Fruit fly (Drosophila melanogaster): ENCODE measurements around the gene Cog4.

Cog4 gene

DNA sequence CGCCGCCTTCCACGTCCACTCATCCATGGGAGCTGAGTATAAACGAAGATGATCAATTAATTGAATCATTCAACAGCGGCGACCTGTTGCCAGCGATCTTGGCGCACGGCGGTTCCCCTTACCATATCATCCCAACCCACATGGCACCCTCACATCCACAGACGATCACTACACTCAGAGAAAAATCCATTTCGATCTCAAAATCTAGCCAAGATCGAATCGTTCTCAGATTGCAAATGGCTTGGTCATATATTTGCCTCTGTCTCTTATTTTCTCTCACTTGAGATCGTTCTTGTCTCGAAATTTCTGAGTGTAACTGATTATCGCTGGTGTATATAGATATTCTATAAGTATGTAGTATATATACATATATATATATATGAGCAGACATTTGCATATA lies 20.0 kb downstream of the Cog4 start (continued):
- TF ChIP-seq chinmo (GFP tag; IDR thresholded peaks at IDR 0.05; ENCODE audit: partially characterized antibody): no peak
- TF ChIP-seq CG17186 (GFP tag; optimal IDR thresholded peaks at IDR 0.05): no peak
- TF ChIP-seq D19B (GFP tag; optimal IDR thresholded peaks at IDR 0.05): peak; percentile 12
- no peak for TF ChIP-seq CrebB (tag; optimal IDR thresholded peaks at IDR 0.05)
- TF ChIP-seq pnt (GFP tag; optimal IDR thresholded peaks at IDR 0.05): peak; percentile 16
- no peak for TF ChIP-seq CG13287 (GFP tag; IDR thresholded peaks at IDR 0.05; ENCODE audit: partially characterized antibody)
- TF ChIP-seq CG8281 (tag; optimal IDR thresholded peaks at IDR 0.05): peak; percentile 3
- TF ChIP-seq slou (GFP tag; optimal IDR thresholded peaks at IDR 0.05): no peak
- no peak for TF ChIP-seq CG3838 (GFP tag; optimal IDR thresholded peaks at IDR 0.05)
- peak; percentile 63 for TF ChIP-seq CoRest (tag; optimal IDR thresholded peaks at IDR 0.05)
- TF ChIP-seq CG17328 (GFP tag; IDR thresholded peaks at IDR 0.05): no peak
- peak; percentile 4 for TF ChIP-seq exex (tag; optimal IDR thresholded peaks at IDR 0.05)
- TF ChIP-seq Hr78 (GFP tag; optimal IDR thresholded peaks at IDR 0.05): peak in 1 of 2 experiments; percentile 4
- no peak for TF ChIP-seq dmrt11E (tag; optimal IDR thresholded peaks at IDR 0.05)
- no peak for TF ChIP-seq NC2β (GFP tag; optimal IDR thresholded peaks at IDR 0.05)
- no peak for TF ChIP-seq NC2α (GFP tag; optimal IDR thresholded peaks at IDR 0.05)
- TF ChIP-seq BtbVII (GFP tag; optimal IDR thresholded peaks at IDR 0.05): peak; percentile 18
- TF ChIP-seq CG7839 (tag; optimal IDR thresholded peaks at IDR 0.05): peak; percentile 68
- TF ChIP-seq CG32772 (GFP tag; IDR thresholded peaks at IDR 0.05): peak; percentile 51; the same call in 1 of the 2 replicates
- peak; percentile 45 for TF ChIP-seq caup (GFP tag; optimal IDR thresholded peaks at IDR 0.05; ENCODE audit: severe bottlenecking)
- TF ChIP-seq CG8359 (GFP tag; optimal IDR thresholded peaks at IDR 0.05; ENCODE audit: borderline replicate concordance): no peak
- TF ChIP-seq CG10274 (GFP tag; optimal IDR thresholded peaks at IDR 0.05): no peak
- TF ChIP-seq CG10654 (GFP tag; optimal IDR thresholded peaks at IDR 0.05): peak; percentile 28
- TF ChIP-seq CG15011 (GFP tag; optimal IDR thresholded peaks at IDR 0.05): no peak
- TF ChIP-seq HLHmδ (GFP tag; optimal IDR thresholded peaks at IDR 0.05): no peak
- no peak for TF ChIP-seq Kr (GFP tag; optimal IDR thresholded peaks at IDR 0.05)
- peak; percentile 63 for TF ChIP-seq CG12391 (tag; optimal IDR thresholded peaks at IDR 0.05)
- no peak for TF ChIP-seq CG10321 (GFP tag; IDR thresholded peaks at IDR 0.05)
- no peak for TF ChIP-seq Dip2 (GFP tag; IDR thresholded peaks at IDR 0.05)
- peak; percentile 23 for TF ChIP-seq Sox100B (GFP tag; optimal IDR thresholded peaks at IDR 0.05)
- peak; percentile 20; the same call in 1 of the 3 replicates for TF ChIP-seq CG7357 (GFP tag; IDR thresholded peaks at IDR 0.05)
- no peak for TF ChIP-seq Tbp (GFP tag; optimal IDR thresholded peaks at IDR 0.05)
- TF ChIP-seq dati (GFP tag; IDR thresholded peaks at IDR 0.05): peak; percentile 56; the same call in 1 of the 2 replicates
- peak; percentile 18 for TF ChIP-seq her (GFP tag; optimal IDR thresholded peaks at IDR 0.05)
- no peak for TF ChIP-seq lola (GFP tag; optimal IDR thresholded peaks at IDR 0.05)
- no peak for TF ChIP-seq CG31388 (GFP tag; optimal IDR thresholded peaks at IDR 0.05)
- peak; percentile 62; the same call in 1 of the 2 replicates for TF ChIP-seq CG7372 (GFP tag; IDR thresholded peaks at IDR 0.05)
- no peak for TF ChIP-seq bigmax (GFP tag; optimal IDR thresholded peaks at IDR 0.05)
- peak; percentile 63 for TF ChIP-seq sens (GFP tag)
- TF ChIP-seq CG34422 (GFP tag; IDR thresholded peaks at IDR 0.05): peak; percentile 73; the same call in 2 of the 3 replicates
- no peak for TF ChIP-seq en (GFP tag; optimal IDR thresholded peaks at IDR 0.05)
- TF ChIP-seq MBD-R2 (GFP tag; IDR thresholded peaks at IDR 0.05): no peak
- TF ChIP-seq usp (GFP tag; optimal IDR thresholded peaks at IDR 0.05): no peak
- TF ChIP-seq zf30C (GFP tag; optimal IDR thresholded peaks at IDR 0.05): peak; percentile 57
- TF ChIP-seq pan (optimal IDR thresholded peaks at IDR 0.05): no peak
- TF ChIP-seq pan (GFP tag; optimal IDR thresholded peaks at IDR 0.05 in 1 of 2, IDR thresholded peaks at IDR 0.05 in 1 of 2): peak in 1 of 2 experiments; percentile 71
- no peak for TF ChIP-seq stwl (tag; optimal IDR thresholded peaks at IDR 0.05)
- peak; percentile 30 for TF ChIP-seq CG13775 (GFP tag; optimal IDR thresholded peaks at IDR 0.05)
- TF ChIP-seq CG6272 (GFP tag; IDR thresholded peaks at IDR 0.05): no peak
- TF ChIP-seq seq (GFP tag; IDR thresholded peaks at IDR 0.05): no peak
- no peak for TF ChIP-seq vfl (GFP tag; optimal IDR thresholded peaks at IDR 0.05)

All from whole organism, embryonic.